Worm (Caenorhabditis elegans): ENCODE data around the gene R107.9.

R107.9 gene

DNA sequence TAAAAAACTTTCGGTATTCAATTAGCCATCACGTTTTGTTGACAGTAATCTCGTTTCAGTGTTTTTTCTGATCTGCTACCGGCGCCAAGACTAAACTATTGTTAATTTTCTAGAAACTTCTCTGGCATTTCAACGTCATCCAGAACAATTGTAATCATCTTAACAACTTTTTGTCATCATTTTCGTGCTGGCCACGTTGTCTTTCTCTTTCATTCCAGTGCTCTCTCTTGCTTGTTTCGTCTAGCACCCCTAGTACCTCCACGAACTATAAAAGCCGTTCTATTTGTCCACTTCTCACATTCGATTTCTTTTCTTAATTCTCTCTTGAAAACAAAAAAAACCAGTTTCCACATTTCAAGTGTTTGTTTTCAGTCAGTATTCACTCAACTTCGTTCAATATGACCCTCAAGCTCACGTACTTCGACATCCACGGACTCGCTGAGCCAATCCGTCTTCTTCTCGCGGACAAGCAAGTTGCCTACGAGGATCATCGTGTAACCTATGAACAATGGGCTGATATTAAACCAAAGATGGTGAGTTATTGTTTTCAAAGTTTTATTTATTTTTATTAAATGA, 21.3 kb downstream of the R107.9 start, which contains the start of gene gst-1 (continued):
- TF ChIP-seq Y48G9A.11 (GFP tag; IDR thresholded peaks at IDR 0.05) (no peak), sdz-12 (GFP tag; optimal IDR thresholded peaks at IDR 0.05) (no peak), nhr-11 (tag; optimal IDR thresholded peaks at IDR 0.05) (no peak), tra-1 (GFP tag; IDR thresholded peaks at IDR 0.05) (0 out of 2 replicates have a peak, but pooled peaks have one; percentile 8), saeg-2 (GFP tag; IDR thresholded peaks at IDR 0.05) (no peak), lin-1 (GFP tag; IDR thresholded peaks at IDR 0.05) (no peak; the same call in 1 of the 2 replicates), hmg-1.1 (GFP tag; IDR thresholded peaks at IDR 0.05) (0 out of 2 replicates have a peak, but pooled peaks have one; percentile 31), ama-1 (optimal IDR thresholded peaks at IDR 0.05) (peak; percentile 40), dmd-6 (GFP tag; IDR thresholded peaks at IDR 0.05) (peak; percentile 54), nhr-28 (tag; optimal IDR thresholded peaks at IDR 0.05) (peak; percentile 13), zip-2 (tag; optimal IDR thresholded peaks at IDR 0.05) (no peak), mes-2 (tag; optimal IDR thresholded peaks at IDR 0.05; ENCODE audit: poor library complexity, severe bottlenecking) (peak; percentile 36), T20F7.1 (GFP tag; optimal IDR thresholded peaks at IDR 0.05) (peak; percentile 45), dve-1 (tag; optimal IDR thresholded peaks at IDR 0.05; ENCODE audit: insufficient read depth) (peak; percentile 80)

DNA sequence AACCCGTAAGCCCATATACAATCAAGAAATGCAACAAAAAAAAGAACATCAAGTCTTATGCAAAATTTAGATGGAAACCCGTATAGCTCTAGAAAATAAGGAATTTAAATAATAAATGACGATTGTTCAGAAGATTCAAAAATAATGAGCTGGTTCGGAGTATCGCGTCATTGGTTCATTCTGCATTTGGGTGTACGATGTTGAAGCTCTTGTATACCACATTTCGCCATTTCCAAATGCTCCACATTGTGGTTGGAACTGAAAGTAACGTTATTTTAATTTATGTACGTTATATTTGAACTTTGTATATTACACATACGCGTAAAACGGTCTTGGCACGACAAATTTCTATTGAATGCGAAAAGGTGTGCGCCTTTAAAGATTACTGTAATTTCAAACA, 22.5 kb downstream of the R107.9 start:
- TF ChIP-seq nhr-11 (tag; optimal IDR thresholded peaks at IDR 0.05): no peak
- TF ChIP-seq spr-1 (tag; optimal IDR thresholded peaks at IDR 0.05): peak; percentile 39
- TF ChIP-seq daf-8 (GFP tag; IDR thresholded peaks at IDR 0.05): no peak
- TF ChIP-seq sdz-12 (GFP tag; optimal IDR thresholded peaks at IDR 0.05): no peak
- no peak for TF ChIP-seq lin-13 (GFP tag; optimal IDR thresholded peaks at IDR 0.05)
- TF ChIP-seq ceh-28 (tag; optimal IDR thresholded peaks at IDR 0.05): no peak
- TF ChIP-seq ama-1 (optimal IDR thresholded peaks at IDR 0.05): no peak
- 0 out of 2 replicates have a peak, but pooled peaks have one; percentile 5 for TF ChIP-seq nhr-41 (GFP tag; IDR thresholded peaks at IDR 0.05)
- TF ChIP-seq unc-39 (tag; optimal IDR thresholded peaks at IDR 0.05): no peak
- no peak for TF ChIP-seq daf-12 (tag; optimal IDR thresholded peaks at IDR 0.05)
- TF ChIP-seq lin-1 (GFP tag; IDR thresholded peaks at IDR 0.05): 0 out of 2 replicates have a peak, but pooled peaks have one; percentile 8
- no peak for TF ChIP-seq unc-62 (GFP tag; optimal IDR thresholded peaks at IDR 0.05 in 1 of 2)
- no peak for TF ChIP-seq unc-62 (tag; optimal IDR thresholded peaks at IDR 0.05)
- TF ChIP-seq dpl-1 (GFP tag; optimal IDR thresholded peaks at IDR 0.05): no peak
- peak; percentile 60 for TF ChIP-seq lin-38 (GFP tag; IDR thresholded peaks at IDR 0.05)
- TF ChIP-seq hmg-1.1 (GFP tag; IDR thresholded peaks at IDR 0.05): peak; percentile 27; the same call in 1 of the 2 replicates
- TF ChIP-seq nhr-111 (GFP tag; optimal IDR thresholded peaks at IDR 0.05): no peak
- TF ChIP-seq snpc-4 (tag; optimal IDR thresholded peaks at IDR 0.05): no peak
- TF ChIP-seq R02D3.7 (tag; optimal IDR thresholded peaks at IDR 0.05): no peak
- peak; percentile 38 for TF ChIP-seq nhr-102 (tag; optimal IDR thresholded peaks at IDR 0.05)
- no peak for TF ChIP-seq fkh-10 (GFP tag; optimal IDR thresholded peaks at IDR 0.05)
- peak; percentile 28; the same call in 1 of the 2 replicates for TF ChIP-seq mdt-29 (GFP tag; IDR thresholded peaks at IDR 0.05)
- TF ChIP-seq Y48G9A.11 (GFP tag; IDR thresholded peaks at IDR 0.05): no peak
- peak; percentile 53 for TF ChIP-seq mep-1 (tag; optimal IDR thresholded peaks at IDR 0.05)
- TF ChIP-seq F49E8.2 (tag; optimal IDR thresholded peaks at IDR 0.05; ENCODE audit: borderline replicate concordance): no peak
- TF ChIP-seq cey-2 (tag; optimal IDR thresholded peaks at IDR 0.05; ENCODE audit: borderline replicate concordance, insufficient read depth): no peak
- peak; percentile 91 for TF ChIP-seq zfp-3 (GFP tag; conservative IDR thresholded peaks at IDR 0.05)
- TF ChIP-seq Y75B8A.6 (GFP tag; IDR thresholded peaks at IDR 0.05): no peak
- TF ChIP-seq Y5F2A.4 (GFP tag; optimal IDR thresholded peaks at IDR 0.05): no peak
- peak; percentile 73 for TF ChIP-seq dve-1 (tag; optimal IDR thresholded peaks at IDR 0.05; ENCODE audit: insufficient read depth)
- no peak for TF ChIP-seq php-3 (GFP tag; IDR thresholded peaks at IDR 0.05)
- TF ChIP-seq T26A8.4 (GFP tag; IDR thresholded peaks at IDR 0.05): peak; percentile 66
- peak in 1 of 2 experiments; percentile 30 for TF ChIP-seq daf-16 (GFP tag; optimal IDR thresholded peaks at IDR 0.05)
- TF ChIP-seq daf-16 (tag; optimal IDR thresholded peaks at IDR 0.05): peak; percentile 36
- TF ChIP-seq T20F7.1 (GFP tag; optimal IDR thresholded peaks at IDR 0.05): peak; percentile 71
- peak; percentile 34; the same call in 1 of the 2 replicates for TF ChIP-seq dmd-6 (GFP tag; IDR thresholded peaks at IDR 0.05)
- no peak for TF ChIP-seq F26F4.8 (GFP tag; conservative IDR thresholded peaks at IDR 0.05)
- no peak for TF ChIP-seq lin-29 (GFP tag; IDR thresholded peaks at IDR 0.05)
- 0 out of 2 replicates have a peak, but pooled peaks have one; percentile 16 for TF ChIP-seq nhr-42 (GFP tag; IDR thresholded peaks at IDR 0.05)
- TF ChIP-seq nhr-77 (tag; optimal IDR thresholded peaks at IDR 0.05): no peak
- no peak for TF ChIP-seq ZK546.5 (tag; optimal IDR thresholded peaks at IDR 0.05)
- no peak for TF ChIP-seq lin-15B (tag; optimal IDR thresholded peaks at IDR 0.05)

Measured in whole organism, L4 larva.